Worm (Caenorhabditis elegans) whole organism, L1 larva: Measurements from ENCODE around the gene abcx-1.

ENCODE experiments used
- C04F5.9 ChIP-seq: sonication (generic microtip); optimal IDR thresholded peaks from 2 replicates; lab custom pipeline; 2016; ENCODE audit warnings: missing genetic modification characterization, missing compliant biosample characterization
- C16A3.4 ChIP-seq: fragments of 150-350 bp; optimal IDR thresholded peaks from 2 replicates; lab custom pipeline; 2014; ENCODE audit warnings: missing biosample characterization, missing genetic modification characterization
- aha-1 ChIP-seq: fragments of 150-350 bp; optimal IDR thresholded peaks from 2 replicates; lab custom pipeline; 2014; ENCODE audit warnings: missing biosample characterization, missing genetic modification characterization
- alr-1 ChIP-seq: fragments of 200-800 bp; sonication (Bioruptor generic); optimal IDR thresholded peaks from 2 replicates; lab custom pipeline; 2018; ENCODE audit warnings: borderline replicate concordance, mild to moderate bottlenecking, missing genetic modification characterization, missing compliant biosample characterization
- aly-2 ChIP-seq: fragments of 150-350 bp; optimal IDR thresholded peaks from 2 replicates; lab custom pipeline; 2014; ENCODE audit warnings: missing biosample characterization, missing genetic modification characterization
- ceh-8 ChIP-seq: fragments of 200-800 bp; sonication (Bioruptor generic); optimal IDR thresholded peaks from 2 replicates; lab custom pipeline; 2018; ENCODE audit warnings: mild to moderate bottlenecking, missing genetic modification characterization, moderate library complexity, missing compliant biosample characterization
- ceh-82 ChIP-seq, 3 experiments: fragments of 150-350 bp in 1 of 3; sonication (generic microtip) in 2 of 3; optimal IDR thresholded peaks; 2 replicates each; lab custom pipeline; 2014 to 2017; ENCODE audit warnings: missing biosample characterization in 3 of 3, missing genetic modification characterization in 3 of 3
- ces-1 ChIP-seq: fragments of 150-350 bp; optimal IDR thresholded peaks from 2 replicates; lab custom pipeline; 2014; ENCODE audit warnings: missing biosample characterization, missing genetic modification reagents, missing genetic modification characterization
- dpl-1 ChIP-seq, 3 experiments: fragments of 150-350 bp in 2 of 3; sonication (generic microtip) in 1 of 3; optimal IDR thresholded peaks; 2 replicates each; lab custom pipeline; 2014 to 2017; ENCODE audit warnings: missing biosample characterization in 3 of 3, missing genetic modification characterization in 3 of 3, missing genetic modification reagents in 3 of 3
- efl-1 ChIP-seq, 4 experiments: fragments of 150-350 bp; optimal IDR thresholded peaks in 3 of 4; peaks in 1 of 4; 1 replicate in 1 of 4; 2 replicates in 3 of 4; lab custom pipeline; 2014; ENCODE audit warnings: missing biosample characterization in 2 of 4, missing genetic modification characterization in 2 of 4, missing genetic modification reagents in 2 of 4
- efl-3 ChIP-seq: fragments of 200-800 bp; sonication (Bioruptor generic); optimal IDR thresholded peaks from 2 replicates; lab custom pipeline; 2018; ENCODE audit warnings: mild to moderate bottlenecking, missing genetic modification characterization, missing compliant biosample characterization
- egl-27 ChIP-seq, 2 experiments: fragments of 150-350 bp in 1 of 2; sonication (generic microtip); optimal IDR thresholded peaks; 3 replicates each; lab custom pipeline; 2017 to 2018; ENCODE audit warnings: missing biosample characterization in 2 of 2, missing genetic modification characterization in 2 of 2, missing genetic modification reagents in 2 of 2
- elt-2 ChIP-seq: sonication (generic microtip); optimal IDR thresholded peaks from 2 replicates; lab custom pipeline; 2016; ENCODE audit warnings: missing genetic modification characterization, mild to moderate bottlenecking, inconsistent platforms, missing compliant biosample characterization, missing genetic modification reagents
- elt-3 ChIP-seq, 6 experiments: fragments of 150-350 bp in 1 of 6; sonication (generic microtip); optimal IDR thresholded peaks; 2 replicates each; lab custom pipeline; 2017 to 2018; ENCODE audit warnings: missing biosample characterization in 6 of 6, missing genetic modification characterization in 6 of 6, inconsistent platforms in 1 of 6
- ets-5 ChIP-seq: fragments of 200-800 bp; sonication (Bioruptor generic); IDR thresholded peaks from 2 replicates; pipeline ENCODE4 v1.3.6; 2022; ENCODE audit warnings: missing genetic modification characterization, missing compliant biosample characterization
- fkh-10 ChIP-seq: sonication (generic microtip); optimal IDR thresholded peaks from 2 replicates; lab custom pipeline; 2017; ENCODE audit warnings: missing biosample characterization, missing genetic modification reagents, missing genetic modification characterization
- grh-1 ChIP-seq: fragments of 200-800 bp; sonication (Bioruptor generic); IDR thresholded peaks from 2 replicates; pipeline ENCODE4 v1.3.6; 2022; ENCODE audit warnings: missing genetic modification reagents, missing genetic modification characterization, missing compliant biosample characterization
- isw-1 ChIP-seq: fragments of 200-800 bp; sonication (Bioruptor generic); IDR thresholded peaks from 2 replicates; pipeline ENCODE4 v1.3.6; 2022; ENCODE audit warnings: missing genetic modification characterization, missing compliant biosample characterization
- lin-13 ChIP-seq: fragments of 150-350 bp; optimal IDR thresholded peaks from 2 replicates; lab custom pipeline; 2014; ENCODE audit warnings: missing biosample characterization, missing genetic modification reagents, missing genetic modification characterization
- lin-14 ChIP-seq: fragments of 200-800 bp; sonication (Bioruptor generic); optimal IDR thresholded peaks from 2 replicates; lab custom pipeline; 2018; ENCODE audit warnings: mild to moderate bottlenecking, missing genetic modification characterization, moderate library complexity, missing compliant biosample characterization
- lin-35 ChIP-seq, 2 experiments: fragments of 150-350 bp; optimal IDR thresholded peaks; 2 replicates each; lab custom pipeline; 2014; ENCODE audit warnings: missing biosample characterization in 2 of 2, missing genetic modification characterization in 2 of 2, missing genetic modification reagents in 2 of 2
- mab-9 ChIP-seq: fragments of 200-800 bp; sonication (Bioruptor generic); IDR thresholded peaks from 2 replicates; pipeline ENCODE4 v1.3.6; 2022; ENCODE audit warnings: missing genetic modification reagents, missing genetic modification characterization, missing compliant biosample characterization
- mdl-1 ChIP-seq, 2 experiments: fragments of 150-350 bp; optimal IDR thresholded peaks; 2 replicates each; lab custom pipeline; 2014 to 2017; ENCODE audit warnings: missing biosample characterization in 2 of 2, missing genetic modification characterization in 2 of 2, inconsistent platforms in 1 of 2
- mep-1 ChIP-seq: fragments of 150-350 bp; optimal IDR thresholded peaks from 2 replicates; lab custom pipeline; 2014; ENCODE audit warnings: missing biosample characterization, missing genetic modification characterization
- nhr-11 ChIP-seq: fragments of 150-350 bp; optimal IDR thresholded peaks from 2 replicates; lab custom pipeline; 2014; ENCODE audit warnings: missing biosample characterization, missing genetic modification characterization
- nhr-19 ChIP-seq: fragments of 200-800 bp; sonication (Bioruptor generic); conservative IDR thresholded peaks from 2 replicates; pipeline ENCODE4 v1.3.6; 2022; ENCODE audit warnings: missing genetic modification characterization, missing compliant biosample characterization
- nhr-20 ChIP-seq: sonication (generic microtip); optimal IDR thresholded peaks from 2 replicates; lab custom pipeline; 2016; ENCODE audit warnings: mild to moderate bottlenecking, missing genetic modification characterization, missing compliant biosample characterization
- nhr-237 ChIP-seq: fragments of 150-350 bp; optimal IDR thresholded peaks from 2 replicates; lab custom pipeline; 2014; ENCODE audit warnings: missing biosample characterization, missing genetic modification characterization
- nhr-28 ChIP-seq: fragments of 150-350 bp; optimal IDR thresholded peaks from 2 replicates; lab custom pipeline; 2014; ENCODE audit warnings: missing biosample characterization, missing genetic modification characterization
- nhr-47 ChIP-seq: sonication (generic microtip); optimal IDR thresholded peaks from 2 replicates; lab custom pipeline; 2016; ENCODE audit warnings: mild to moderate bottlenecking, missing genetic modification characterization, moderate library complexity, missing compliant biosample characterization
- nhr-71 ChIP-seq: sonication (generic microtip); optimal IDR thresholded peaks from 2 replicates; lab custom pipeline; 2016; ENCODE audit warnings: mild to moderate bottlenecking, missing genetic modification characterization, moderate library complexity, missing compliant biosample characterization
- nhr-76 ChIP-seq: sonication (generic microtip); optimal IDR thresholded peaks from 2 replicates; lab custom pipeline; 2017; ENCODE audit warnings: missing biosample characterization, missing genetic modification characterization
- nhr-77 ChIP-seq: fragments of 150-350 bp; optimal IDR thresholded peaks from 2 replicates; lab custom pipeline; 2014; ENCODE audit warnings: missing biosample characterization, missing genetic modification characterization
- nhr-84 ChIP-seq: sonication (generic microtip); optimal IDR thresholded peaks from 2 replicates; lab custom pipeline; 2017; ENCODE audit warnings: missing biosample characterization, missing genetic modification characterization
- nhr-90 ChIP-seq: sonication (generic microtip); optimal IDR thresholded peaks from 2 replicates; lab custom pipeline; 2016; ENCODE audit warnings: mild to moderate bottlenecking, missing genetic modification characterization, missing compliant biosample characterization; ENCODE audit not compliant: poor library complexity
- pax-3 ChIP-seq: fragments of 200-800 bp; sonication (Bioruptor generic); optimal IDR thresholded peaks from 2 replicates; lab custom pipeline; 2018; ENCODE audit warnings: mild to moderate bottlenecking, missing genetic modification characterization, moderate library complexity, missing compliant biosample characterization
- skn-1 ChIP-seq: fragments of 150-350 bp; optimal IDR thresholded peaks from 2 replicates; lab custom pipeline; 2014; ENCODE audit warnings: missing biosample characterization, missing genetic modification characterization
- snpc-4 ChIP-seq: fragments of 150-350 bp; optimal IDR thresholded peaks from 2 replicates; lab custom pipeline; 2014; ENCODE audit warnings: missing biosample characterization, missing genetic modification characterization
- snu-23 ChIP-seq: sonication (generic microtip); optimal IDR thresholded peaks from 2 replicates; lab custom pipeline; 2016; ENCODE audit warnings: missing genetic modification characterization, missing compliant biosample characterization
- sox-4 ChIP-seq: sonication (generic microtip); optimal IDR thresholded peaks from 2 replicates; lab custom pipeline; 2016; ENCODE audit warnings: missing genetic modification characterization, missing compliant biosample characterization
- sptf-1 ChIP-seq: fragments of 150-350 bp; optimal IDR thresholded peaks from 2 replicates; lab custom pipeline; 2014; ENCODE audit warnings: missing biosample characterization, missing genetic modification characterization
- swsn-7 ChIP-seq: sonication (generic microtip); optimal IDR thresholded peaks from 2 replicates; lab custom pipeline; 2016; ENCODE audit warnings: missing genetic modification characterization, missing compliant biosample characterization
- unc-30 ChIP-seq: sonication (generic microtip); optimal IDR thresholded peaks from 2 replicates; lab custom pipeline; 2017; ENCODE audit warnings: missing biosample characterization, missing genetic modification characterization
- unc-62 ChIP-seq: fragments of 150-350 bp; optimal IDR thresholded peaks from 2 replicates; lab custom pipeline; 2014; ENCODE audit warnings: missing biosample characterization, missing genetic modification reagents, missing genetic modification characterization
- unc-86 ChIP-seq: sonication (generic microtip); optimal IDR thresholded peaks from 2 replicates; lab custom pipeline; 2016; ENCODE audit warnings: missing genetic modification characterization, missing compliant biosample characterization
- vab-15 ChIP-seq: sonication (generic microtip); optimal IDR thresholded peaks from 2 replicates; lab custom pipeline; 2017; ENCODE audit warnings: missing genotype, mild to moderate bottlenecking, missing genetic modification characterization, missing compliant biosample characterization
- xbp-1 ChIP-seq: sonication (generic microtip); optimal IDR thresholded peaks from 2 replicates; lab custom pipeline; 2016; ENCODE audit warnings: missing genetic modification characterization, missing compliant biosample characterization
- ztf-11 ChIP-seq, 2 experiments: sonication (generic microtip); optimal IDR thresholded peaks; 2 replicates each; lab custom pipeline; 2016 to 2017; ENCODE audit warnings: missing genetic modification characterization in 2 of 2, missing biosample characterization in 1 of 2, missing compliant biosample characterization in 1 of 2
- ztf-4 ChIP-seq: fragments of 150-350 bp; optimal IDR thresholded peaks from 2 replicates; lab custom pipeline; 2014; ENCODE audit warnings: missing biosample characterization, missing genetic modification characterization

The abcx-1 gene

DNA sequence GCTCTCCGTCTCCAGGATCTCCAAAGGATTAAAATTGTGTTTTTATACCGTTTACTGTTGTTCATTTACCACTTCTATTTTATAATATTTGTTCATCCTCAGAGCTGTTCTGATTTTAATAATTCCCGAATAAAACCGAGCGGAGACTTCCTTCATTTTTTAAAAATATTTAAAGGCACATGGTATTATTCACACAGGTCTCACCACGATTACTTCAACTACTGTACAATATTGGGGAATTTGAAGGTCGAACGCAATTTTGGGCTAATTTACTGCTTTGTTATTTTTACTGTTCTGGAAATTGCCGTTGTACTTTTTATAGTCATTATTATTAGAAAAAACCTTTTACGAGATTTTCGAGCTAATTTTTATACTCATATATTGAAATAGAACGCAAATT is 40.8 kb upstream of the abcx-1 start:
- TF ChIP-seq efl-3 (GFP tag; lab: Kevin White, UChicago) = no peak
- TF ChIP-seq snpc-4 (tag; lab: Kevin White, UChicago) = no peak
- no peak for TF ChIP-seq aha-1 (tag; lab: Kevin White, UChicago)
- no peak for TF ChIP-seq sox-4 (tag; lab: Kevin White, UChicago)
- no peak for TF ChIP-seq nhr-76 (tag; lab: Kevin White, UChicago)

DNA sequence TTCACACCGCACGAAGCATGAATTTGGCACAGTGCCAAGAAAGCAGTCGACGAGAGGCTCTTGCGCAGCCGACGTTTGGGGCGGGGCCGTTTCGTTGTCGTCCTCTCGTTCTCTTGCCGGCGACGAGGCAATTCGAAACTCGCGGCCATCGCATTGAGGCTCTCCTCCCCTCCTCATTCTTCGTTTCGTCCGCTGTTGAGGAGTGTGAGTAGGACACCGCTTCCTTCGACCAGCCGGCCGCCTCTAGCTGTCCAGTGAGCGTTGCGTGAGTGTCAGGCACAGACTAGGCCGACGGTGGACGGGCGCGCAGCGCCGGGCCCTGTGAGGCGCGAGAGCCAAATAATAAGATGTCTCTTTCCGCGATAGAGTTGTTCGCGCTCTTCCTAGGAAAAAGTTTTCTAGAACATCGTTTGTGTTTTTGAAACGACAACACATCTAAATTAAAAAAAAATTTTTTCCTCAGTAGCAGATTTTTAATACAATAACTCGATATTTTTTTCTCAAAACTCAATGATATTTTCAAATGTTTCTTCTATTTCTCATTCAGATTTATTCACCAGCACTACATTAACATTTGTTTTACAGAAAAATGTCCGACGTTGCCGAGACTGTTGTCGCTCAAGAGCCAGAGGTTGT is 40.0 kb upstream of the abcx-1 start, which contains the start of the genes T28D9.11 and T28D9.1:
Gene T28D9.11 (minus strand): TSS at position 177 of the 636 bp plus-strand sequence.
Gene T28D9.1 (plus strand): TSS at position 586 of the 636 bp plus-strand sequence.
- peak; percentile 12 for TF ChIP-seq C16A3.4 (tag; lab: Kevin White, UChicago)
- TF ChIP-seq isw-1 (GFP tag; lab: Robert Waterston, UW) = no peak
- TF ChIP-seq grh-1 (GFP tag; lab: Robert Waterston, UW) = 0 out of 2 replicates have a peak, but pooled peaks have one; percentile 22
- no peak for TF ChIP-seq unc-30 (tag; lab: Kevin White, UChicago)
- no peak for TF ChIP-seq nhr-11 (tag; lab: Kevin White, UChicago)
- peak; percentile 23 for TF ChIP-seq ztf-4 (tag; lab: Kevin White, UChicago)
- TF ChIP-seq nhr-20 (tag; lab: Kevin White, UChicago) = peak; percentile 32
- no peak for TF ChIP-seq elt-3 (tag; optimal IDR thresholded peaks at IDR 0.05; lab: Kevin White, UChicago)
- TF ChIP-seq swsn-7 = peak; percentile 49
- TF ChIP-seq unc-86 (tag; lab: Kevin White, UChicago) = peak; percentile 53
- peak; percentile 38 to 55 for TF ChIP-seq efl-1 (optimal IDR thresholded peaks at IDR 0.05; lab: Kevin White, UChicago)
- peak in 1 of 2 experiments; percentile 32 for TF ChIP-seq efl-1 (GFP tag; optimal IDR thresholded peaks at IDR 0.05 in 1 of 2; lab: Kevin White, UChicago)
- TF ChIP-seq lin-13 (GFP tag; lab: Kevin White, UChicago) = peak; percentile 33
- TF ChIP-seq nhr-28 = no peak
- TF ChIP-seq elt-2 (tag; lab: Kevin White, UChicago) = no peak
- TF ChIP-seq mdl-1 (tag; optimal IDR thresholded peaks at IDR 0.05; lab: Kevin White, UChicago) = no peak
- TF ChIP-seq dpl-1 (GFP tag; optimal IDR thresholded peaks at IDR 0.05; lab: Kevin White, UChicago) = peak in 2 of 3 experiments; percentile 4 to 50
- TF ChIP-seq lin-14 (GFP tag; lab: Kevin White, UChicago) = peak; percentile 88
- 0 out of 2 replicates have a peak, but pooled peaks have one; percentile 16 for TF ChIP-seq nhr-19
- peak; percentile 54 for TF ChIP-seq nhr-77 (tag; lab: Kevin White, UChicago)
- no peak for TF ChIP-seq pax-3 (tag; lab: Kevin White, UChicago)
- peak; percentile 50 for TF ChIP-seq fkh-10 (GFP tag; lab: Kevin White, UChicago)
- no peak for TF ChIP-seq C04F5.9 (tag; lab: Kevin White, UChicago)
- TF ChIP-seq nhr-84 (tag; lab: Kevin White, UChicago) = no peak
- peak; percentile 56 for TF ChIP-seq nhr-47 (tag; lab: Kevin White, UChicago)
- TF ChIP-seq ets-5 = no peak
- peak; percentile 30 for TF ChIP-seq mep-1 (tag; lab: Kevin White, UChicago)
- TF ChIP-seq nhr-71 = peak; percentile 55
- no peak for TF ChIP-seq nhr-90
- TF ChIP-seq ceh-82 (tag; optimal IDR thresholded peaks at IDR 0.05; lab: Kevin White, UChicago) = peak in 2 of 3 experiments; percentile 56 to 81
- TF ChIP-seq sptf-1 (tag; lab: Kevin White, UChicago) = no peak
- no peak for TF ChIP-seq unc-62 (GFP tag; lab: Kevin White, UChicago)
- TF ChIP-seq mab-9 = 0 out of 2 replicates have a peak, but pooled peaks have one; percentile 25
- TF ChIP-seq xbp-1 (tag; lab: Kevin White, UChicago) = peak; percentile 6
- TF ChIP-seq nhr-237 (tag; lab: Kevin White, UChicago) = no peak
- TF ChIP-seq skn-1 (tag; lab: Kevin White, UChicago) = no peak
- TF ChIP-seq alr-1 = no peak
- TF ChIP-seq vab-15 (tag; lab: Kevin White, UChicago) = no peak
- TF ChIP-seq aly-2 (tag; lab: Kevin White, UChicago) = no peak
- peak; percentile 32 for TF ChIP-seq snu-23 (GFP tag; lab: Kevin White, UChicago)
- peak in 1 of 2 experiments; percentile 54 for TF ChIP-seq ztf-11 (tag; optimal IDR thresholded peaks at IDR 0.05; lab: Kevin White, UChicago)
- TF ChIP-seq ces-1 (GFP tag; lab: Kevin White, UChicago) = no peak
- TF ChIP-seq lin-35 (GFP tag; optimal IDR thresholded peaks at IDR 0.05; lab: Kevin White, UChicago) = peak in 1 of 2 experiments; percentile 56
- no peak for TF ChIP-seq ceh-8 (GFP tag; lab: Kevin White, UChicago)
- no peak for TF ChIP-seq egl-27 (tag; optimal IDR thresholded peaks at IDR 0.05; lab: Kevin White, UChicago)
